Worm (Caenorhabditis elegans): Measurements from ENCODE around the gene mett-10.

ce11 chrIII:10093093-10093492 lies 21.7 kb upstream of the mett-10 start:
- TF ChIP-seq ceh-13 (GFP tag; optimal IDR thresholded peaks at IDR 0.05): no peak
- no peak for TF ChIP-seq ama-1 (optimal IDR thresholded peaks at IDR 0.05)
- TF ChIP-seq pes-1 (GFP tag; IDR thresholded peaks at IDR 0.05): no peak
- no peak for TF ChIP-seq hmbx-1 (tag; optimal IDR thresholded peaks at IDR 0.05)
- no peak for TF ChIP-seq ets-7 (tag; optimal IDR thresholded peaks at IDR 0.05)
- no peak for TF ChIP-seq sea-1 (GFP tag; conservative IDR thresholded peaks at IDR 0.05)
- no peak for TF ChIP-seq tbx-37 (GFP tag; conservative IDR thresholded peaks at IDR 0.05)
- no peak for TF ChIP-seq aly-1 (tag; optimal IDR thresholded peaks at IDR 0.05)
- no peak for TF ChIP-seq tbx-11 (GFP tag; IDR thresholded peaks at IDR 0.05)
- TF ChIP-seq tra-4 (tag; optimal IDR thresholded peaks at IDR 0.05): no peak
- no peak for TF ChIP-seq flt-1 (GFP tag; IDR thresholded peaks at IDR 0.05)
- TF ChIP-seq hmg-4 (GFP tag; optimal IDR thresholded peaks at IDR 0.05): no peak
- no peak for TF ChIP-seq B0310.2 (tag; optimal IDR thresholded peaks at IDR 0.05)
